Fruit fly (Drosophila melanogaster) whole organism, embryonic: Measurements from ENCODE around the gene Acn.

ENCODE experiments used
- B-H2 ChIP-seq: fragments of 200-800 bp; sonication (Bioruptor generic); optimal IDR thresholded peaks from 2 replicates; lab custom pipeline; 2018; ENCODE audit warnings: missing biosample characterization, mild to moderate bottlenecking, missing genetic modification characterization
- CG11093 ChIP-seq: fragments of 200-800 bp; sonication (Bioruptor generic); IDR thresholded peaks from 3 replicates; pipeline ENCODE4 v1.3.6; 2022; ENCODE audit warnings: missing biosample characterization, missing genetic modification characterization
- CG11398 ChIP-seq: fragments of 200-800 bp; sonication (Bioruptor generic); optimal IDR thresholded peaks from 2 replicates; lab custom pipeline; 2016; ENCODE audit warnings: missing biosample characterization, missing genetic modification characterization
- CG12391 ChIP-seq: fragments of 200-800 bp; sonication (Bioruptor generic); optimal IDR thresholded peaks from 3 replicates; lab custom pipeline; 2018; ENCODE audit warnings: missing biosample characterization, mild to moderate bottlenecking, missing genetic modification characterization, moderate library complexity
- CG12659 ChIP-seq: fragments of 200-800 bp; sonication (Bioruptor generic); optimal IDR thresholded peaks from 3 replicates; lab custom pipeline; 2017; ENCODE audit warnings: mild to moderate bottlenecking, missing biosample characterization, missing genetic modification reagents, missing genetic modification characterization
- CG13296 ChIP-seq: fragments of 200-800 bp; sonication (Bioruptor generic); optimal IDR thresholded peaks from 3 replicates; lab custom pipeline; 2018; ENCODE audit warnings: missing biosample characterization, mild to moderate bottlenecking, missing genetic modification characterization
- CG13424 ChIP-seq: fragments of 200-800 bp; sonication (Bioruptor generic); optimal IDR thresholded peaks from 2 replicates; lab custom pipeline; 2019; ENCODE audit warnings: missing biosample characterization, mild to moderate bottlenecking, missing genetic modification characterization, moderate library complexity
- CG18011 ChIP-seq: fragments of 200-800 bp; sonication (Bioruptor generic); optimal IDR thresholded peaks from 2 replicates; lab custom pipeline; 2017; ENCODE audit warnings: missing biosample characterization, missing genetic modification characterization, mild to moderate bottlenecking, moderate library complexity, missing genotype
- CG18619 ChIP-seq: fragments of 200-800 bp; sonication (Bioruptor generic); optimal IDR thresholded peaks from 3 replicates; lab custom pipeline; 2017; ENCODE audit warnings: missing biosample characterization, mild to moderate bottlenecking, missing genetic modification characterization
- CG2678 ChIP-seq: fragments of 200-800 bp; sonication (Bioruptor generic); optimal IDR thresholded peaks from 3 replicates; lab custom pipeline; 2019; ENCODE audit warnings: missing biosample characterization, mild to moderate bottlenecking, missing genetic modification characterization, moderate library complexity
- CG30431 ChIP-seq: fragments of 200-800 bp; sonication (Bioruptor generic); optimal IDR thresholded peaks from 2 replicates; lab custom pipeline; 2017; ENCODE audit warnings: missing biosample characterization, missing genetic modification characterization
- CG3726 ChIP-seq: fragments of 200-800 bp; sonication (Bioruptor generic); IDR thresholded peaks from 3 replicates; pipeline ENCODE4, ENCODE4 v1.3.6; 2022; ENCODE audit warnings: missing biosample characterization, missing genetic modification characterization
- CG4404 ChIP-seq: fragments of 200-800 bp; sonication (Bioruptor generic); IDR thresholded peaks from 2 replicates; pipeline ENCODE4 v1.3.6; 2022; ENCODE audit warnings: missing biosample characterization, missing genetic modification characterization
- CG4424 ChIP-seq: fragments of 200-800 bp; sonication (Bioruptor generic); optimal IDR thresholded peaks from 3 replicates; lab custom pipeline; 2016; ENCODE audit warnings: missing biosample characterization, missing genetic modification characterization
- CG4730 ChIP-seq: fragments of 200-800 bp; sonication (Bioruptor generic); IDR thresholded peaks from 2 replicates; pipeline ENCODE4 v1.3.6; 2022; ENCODE audit warnings: missing biosample characterization, missing genetic modification characterization
- CG4854 ChIP-seq: fragments of 200-800 bp; sonication (Bioruptor generic); optimal IDR thresholded peaks from 2 replicates; lab custom pipeline; 2016; ENCODE audit warnings: missing biosample characterization, missing genetic modification characterization, inconsistent platforms
- CG7963 ChIP-seq: fragments of 200-800 bp; sonication (Bioruptor generic); IDR thresholded peaks from 3 replicates; pipeline ENCODE4 v1.3.6; 2022; ENCODE audit warnings: missing biosample characterization, missing genetic modification characterization; ENCODE audit not compliant: partially characterized antibody
- Eip74EF ChIP-seq, 2 experiments: fragments of 200-800 bp in 1 of 2; fragments of >200 bp in 1 of 2; sonication (Bioruptor generic) in 1 of 2; optimal IDR thresholded peaks; 2 replicates each; lab custom pipeline; 2017 to 2019; ENCODE audit warnings: missing biosample characterization in 2 of 2, missing genetic modification characterization in 2 of 2, mild to moderate bottlenecking in 1 of 2, moderate library complexity in 1 of 2
- Fer1 ChIP-seq: fragments of 200-800 bp; sonication (Bioruptor generic); optimal IDR thresholded peaks from 2 replicates; lab custom pipeline; 2017; ENCODE audit warnings: missing biosample characterization, mild to moderate bottlenecking, missing genetic modification characterization
- H2.0 ChIP-seq: fragments of 200-800 bp; sonication (Bioruptor generic); IDR thresholded peaks from 2 replicates; pipeline ENCODE4 v1.3.6; 2022; ENCODE audit warnings: missing biosample characterization, missing genetic modification characterization
- Kr ChIP-seq: fragments of 200-800 bp; sonication (Bioruptor generic); optimal IDR thresholded peaks from 2 replicates; lab custom pipeline; 2017; ENCODE audit warnings: missing biosample characterization, mild to moderate bottlenecking, missing genetic modification characterization
- Lpt ChIP-seq: fragments of >200 bp; optimal IDR thresholded peaks from 2 replicates; lab custom pipeline; 2018; ENCODE audit warnings: missing biosample characterization, missing genetic modification characterization
- NC2α ChIP-seq: fragments of 200-800 bp; sonication (Bioruptor generic); optimal IDR thresholded peaks from 2 replicates; lab custom pipeline; 2016; ENCODE audit warnings: missing biosample characterization, missing genetic modification characterization
- Pdp1 ChIP-seq, 2 experiments: fragments of 200-800 bp; sonication (Bioruptor generic); optimal IDR thresholded peaks; 3 replicates each; lab custom pipeline; 2016; ENCODE audit warnings: missing biosample characterization in 2 of 2, missing genetic modification characterization in 2 of 2, mild to moderate bottlenecking in 1 of 2, moderate library complexity in 1 of 2
- Poxn ChIP-seq: fragments of 200-800 bp; sonication (Bioruptor generic); IDR thresholded peaks from 2 replicates; pipeline ENCODE4 v1.3.6; 2022; ENCODE audit warnings: missing biosample characterization, missing genetic modification characterization
- Rx ChIP-seq: fragments of 200-800 bp; sonication (Bioruptor generic); IDR thresholded peaks from 2 replicates; pipeline ENCODE4 v1.3.6; 2022; ENCODE audit warnings: missing biosample characterization, missing genetic modification characterization
- Spps ChIP-seq: fragments of 200-800 bp; sonication (Bioruptor generic); optimal IDR thresholded peaks from 2 replicates; lab custom pipeline; 2018; ENCODE audit warnings: missing biosample characterization, mild to moderate bottlenecking, missing genetic modification characterization
- Stat92E ChIP-seq, 3 experiments: fragments of >200 bp in 2 of 3; fragments of 200-800 bp in 1 of 3; sonication (Bioruptor generic) in 1 of 3; optimal IDR thresholded peaks; 2 replicates each; lab custom pipeline; 2017 to 2019; ENCODE audit warnings: missing biosample characterization in 3 of 3, missing genetic modification characterization in 3 of 3, mild to moderate bottlenecking in 1 of 3, moderate library complexity in 1 of 3
- TFAM ChIP-seq: fragments of 200-800 bp; sonication (Bioruptor generic); optimal IDR thresholded peaks from 2 replicates; lab custom pipeline; 2017; ENCODE audit warnings: missing biosample characterization, missing genetic modification characterization, inconsistent platforms
- Trl ChIP-seq, 3 experiments: fragments of >200 bp in 2 of 3; fragments of 200-800 bp in 1 of 3; sonication (Bioruptor generic) in 1 of 3; optimal IDR thresholded peaks; 2 replicates in 1 of 3; 3 replicates in 2 of 3; lab custom pipeline; 2016 to 2017; ENCODE audit warnings: missing biosample characterization in 1 of 3, missing genetic modification characterization in 1 of 3
- ap ChIP-seq: fragments of 200-800 bp; sonication (Bioruptor generic); IDR thresholded peaks from 2 replicates; pipeline ENCODE4 v1.3.6; 2022; ENCODE audit warnings: missing biosample characterization, missing genetic modification characterization
- ash1 ChIP-seq: fragments of 200-800 bp; sonication (Bioruptor generic); optimal IDR thresholded peaks from 2 replicates; lab custom pipeline; 2018; ENCODE audit warnings: missing biosample characterization, mild to moderate bottlenecking, missing genetic modification characterization
- ato ChIP-seq: fragments of 200-800 bp; sonication (Bioruptor generic); IDR thresholded peaks from 2 replicates; pipeline ENCODE4 v1.3.6; 2022; ENCODE audit warnings: missing biosample characterization, missing genetic modification characterization; ENCODE audit not compliant: partially characterized antibody
- cad ChIP-seq: fragments of >200 bp; optimal IDR thresholded peaks from 2 replicates; lab custom pipeline; 2017; ENCODE audit warnings: missing biosample characterization, missing genetic modification characterization
- croc ChIP-seq: fragments of 200-800 bp; sonication (Bioruptor generic); conservative IDR thresholded peaks from 3 replicates; pipeline ENCODE4 v1.3.6; 2022; ENCODE audit warnings: missing biosample characterization, missing genetic modification characterization
- disco-r ChIP-seq: fragments of 200-800 bp; sonication (Bioruptor generic); optimal IDR thresholded peaks from 2 replicates; lab custom pipeline; 2016; ENCODE audit warnings: missing biosample characterization, missing genetic modification characterization
- dmrt99B ChIP-seq: fragments of 200-800 bp; sonication (Bioruptor generic); optimal IDR thresholded peaks from 2 replicates; lab custom pipeline; 2018; ENCODE audit warnings: missing biosample characterization, mild to moderate bottlenecking, missing genetic modification characterization, moderate library complexity
- kah ChIP-seq: fragments of 200-800 bp; sonication (Bioruptor generic); optimal IDR thresholded peaks from 2 replicates; lab custom pipeline; 2018; ENCODE audit warnings: missing biosample characterization, mild to moderate bottlenecking, missing genetic modification characterization
- lilli ChIP-seq: fragments of 200-800 bp; sonication (Bioruptor generic); optimal IDR thresholded peaks from 3 replicates; lab custom pipeline; 2016; ENCODE audit warnings: missing biosample characterization, missing genetic modification characterization
- pfk ChIP-seq: fragments of 200-800 bp; sonication (Bioruptor generic); optimal IDR thresholded peaks from 2 replicates; lab custom pipeline; 2018; ENCODE audit warnings: missing biosample characterization, mild to moderate bottlenecking, missing genetic modification characterization, moderate library complexity
- pho ChIP-seq: fragments of 200-800 bp; sonication (Bioruptor generic); optimal IDR thresholded peaks from 2 replicates; lab custom pipeline; 2016; ENCODE audit warnings: missing biosample characterization, missing genetic modification characterization
- pita ChIP-seq: fragments of 200-800 bp; sonication (Bioruptor generic); optimal IDR thresholded peaks from 2 replicates; lab custom pipeline; 2017; ENCODE audit warnings: missing biosample characterization, mild to moderate bottlenecking, missing genetic modification characterization
- pnt ChIP-seq: fragments of 200-800 bp; sonication (Bioruptor generic); optimal IDR thresholded peaks from 3 replicates; lab custom pipeline; 2016; ENCODE audit warnings: missing biosample characterization, missing genetic modification characterization
- sc ChIP-seq, 3 experiments: fragments of >200 bp in 2 of 3; fragments of 200-800 bp in 1 of 3; sonication (Bioruptor generic) in 1 of 3; optimal IDR thresholded peaks; 2 replicates in 2 of 3; 3 replicates in 1 of 3; lab custom pipeline; 2017; ENCODE audit warnings: mild to moderate bottlenecking in 1 of 3, missing biosample characterization in 1 of 3, missing genetic modification characterization in 1 of 3, missing genetic modification reagents in 1 of 3
- schlank ChIP-seq: fragments of 200-800 bp; sonication (Bioruptor generic); optimal IDR thresholded peaks from 2 replicates; lab custom pipeline; 2018; ENCODE audit warnings: missing biosample characterization, mild to moderate bottlenecking, missing genetic modification characterization
- sqz ChIP-seq: fragments of 200-800 bp; sonication (Bioruptor generic); optimal IDR thresholded peaks from 3 replicates; lab custom pipeline; 2018; ENCODE audit warnings: missing biosample characterization, mild to moderate bottlenecking, missing genetic modification characterization
- tap ChIP-seq: fragments of 200-800 bp; optimal IDR thresholded peaks from 3 replicates; lab custom pipeline; 2019; ENCODE audit warnings: missing biosample characterization, mild to moderate bottlenecking, missing genetic modification characterization, moderate library complexity
- tna ChIP-seq: fragments of 200-800 bp; sonication (Bioruptor generic); IDR thresholded peaks from 2 replicates; pipeline ENCODE4 v1.3.6; 2022; ENCODE audit warnings: missing biosample characterization, missing genetic modification characterization; ENCODE audit not compliant: partially characterized antibody

The Acn gene

DNA sequence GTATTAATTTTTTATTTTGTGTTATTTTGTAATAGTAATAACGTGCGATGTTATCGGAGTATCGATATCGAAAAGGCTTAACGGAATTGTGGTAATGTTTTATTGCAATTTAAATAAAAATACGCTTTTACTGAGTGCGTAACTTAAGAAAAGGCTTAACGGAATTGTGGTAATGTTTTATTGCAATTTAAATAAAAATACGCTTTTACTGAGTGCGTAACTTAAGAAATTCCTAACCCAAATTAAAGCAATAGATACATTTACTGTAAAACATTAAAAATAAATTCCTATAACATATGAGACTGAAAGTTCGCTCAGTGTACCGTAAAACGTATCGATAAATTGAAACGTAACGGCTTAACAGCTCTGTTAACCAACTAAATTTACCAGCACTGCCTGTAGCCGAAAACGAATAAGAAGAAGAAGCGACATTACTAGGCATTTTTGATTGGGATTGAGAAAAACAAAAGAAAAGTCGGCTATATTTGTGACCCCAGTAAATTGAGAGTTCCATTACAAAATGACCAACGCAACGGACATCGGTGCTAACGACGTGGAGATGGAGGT, 6.5 kb downstream of the Acn start, which contains the start of gene Rpn3 (continued):
- TF ChIP-seq CG4424, result peak; percentile 90
- peak; percentile 60 for TF ChIP-seq disco-r (GFP tag; lab: Kevin White, UChicago)
- no peak for TF ChIP-seq ash1 (GFP tag; lab: Kevin White, UChicago)
- TF ChIP-seq CG12391 (tag; lab: Kevin White, UChicago), result peak; percentile 93
- TF ChIP-seq dmrt99B (tag; lab: Kevin White, UChicago), result peak; percentile 80
- peak; percentile 74 for TF ChIP-seq Rx
- peak; percentile 60 for TF ChIP-seq CG4404 (GFP tag; lab: Robert Waterston, UW)
- peak; percentile 91 for TF ChIP-seq CG12659
- TF ChIP-seq pnt (GFP tag; lab: Kevin White, UChicago), result peak; percentile 62
- TF ChIP-seq CG11093 (GFP tag; lab: Robert Waterston, UW), result peak; percentile 68; the same call in 2 of the 3 replicates
- peak; percentile 87 for TF ChIP-seq H2.0 (GFP tag; lab: Robert Waterston, UW)
- TF ChIP-seq NC2α, result peak; percentile 51
- peak; percentile 76 to 88 for TF ChIP-seq Pdp1 (GFP tag; optimal IDR thresholded peaks at IDR 0.05; lab: Kevin White, UChicago)
- TF ChIP-seq lilli (GFP tag; lab: Kevin White, UChicago), result peak; percentile 91
- TF ChIP-seq schlank (tag; lab: Kevin White, UChicago), result peak; percentile 31
- no peak for TF ChIP-seq pfk (GFP tag; lab: Kevin White, UChicago)
- TF ChIP-seq sc (optimal IDR thresholded peaks at IDR 0.05; lab: Kevin White, UChicago), result no peak
- TF ChIP-seq sc (GFP tag; optimal IDR thresholded peaks at IDR 0.05; lab: Kevin White, UChicago), result peak; percentile 73
- TF ChIP-seq sqz (GFP tag; lab: Kevin White, UChicago), result no peak
- no peak for TF ChIP-seq Stat92E (GFP tag; optimal IDR thresholded peaks at IDR 0.05; lab: Kevin White, UChicago)
- TF ChIP-seq pita, result no peak
- peak; percentile 10; the same call in 1 of the 2 replicates for TF ChIP-seq Poxn (GFP tag; lab: Robert Waterston, UW)
- TF ChIP-seq cad (GFP tag; lab: Kevin White, UChicago), result no peak
- TF ChIP-seq Kr (GFP tag; lab: Kevin White, UChicago), result no peak
- TF ChIP-seq pho (GFP tag; lab: Kevin White, UChicago), result peak; percentile 82
- TF ChIP-seq CG4854 (GFP tag; lab: Kevin White, UChicago), result peak; percentile 65
- peak; percentile 53 for TF ChIP-seq CG13296 (GFP tag; lab: Kevin White, UChicago)
- peak; percentile 61 for TF ChIP-seq CG18619
- TF ChIP-seq TFAM (GFP tag; lab: Kevin White, UChicago), result peak; percentile 32
- TF ChIP-seq CG7963, result no peak
- peak in 1 of 2 experiments; percentile 70 for TF ChIP-seq Eip74EF (GFP tag; optimal IDR thresholded peaks at IDR 0.05; lab: Kevin White, UChicago)
- peak; percentile 44 for TF ChIP-seq CG30431 (GFP tag; lab: Kevin White, UChicago)
- peak; percentile 67 for TF ChIP-seq ato (GFP tag; lab: Robert Waterston, UW)
- no peak for TF ChIP-seq Trl (optimal IDR thresholded peaks at IDR 0.05; lab: Kevin White, UChicago)
- TF ChIP-seq Trl (GFP tag; optimal IDR thresholded peaks at IDR 0.05; lab: Kevin White, UChicago), result peak; percentile 81
- peak; percentile 75 for TF ChIP-seq Fer1
- TF ChIP-seq CG13424 (tag; lab: Kevin White, UChicago), result peak; percentile 82
- peak; percentile 82 for TF ChIP-seq CG4730 (GFP tag; lab: Robert Waterston, UW)
- peak; percentile 74 for TF ChIP-seq tap (tag; lab: Kevin White, UChicago)
- TF ChIP-seq Lpt (GFP tag; lab: Kevin White, UChicago), result no peak
- peak; percentile 45 for TF ChIP-seq B-H2 (GFP tag; lab: Kevin White, UChicago)
- peak; percentile 52 for TF ChIP-seq croc (GFP tag; lab: Robert Waterston, UW)
- TF ChIP-seq CG2678 (tag; lab: Kevin White, UChicago), result peak; percentile 83
- TF ChIP-seq kah, result no peak
- peak; percentile 61 for TF ChIP-seq tna (GFP tag; lab: Robert Waterston, UW)
- TF ChIP-seq ap, result peak; percentile 80
- TF ChIP-seq CG18011 (GFP tag; lab: Kevin White, UChicago), result peak; percentile 69
- peak; percentile 75 for TF ChIP-seq Spps (tag; lab: Kevin White, UChicago)
- TF ChIP-seq CG11398, result peak; percentile 51
- TF ChIP-seq CG3726 (GFP tag; lab: Robert Waterston, UW), result peak; percentile 54; the same call in 1 of the 3 replicates
